Worm (Caenorhabditis elegans) whole organism, L3 larva: ENCODE results near the gene sra-33.

Experiments used
- R02D3.7 ChIP-seq: fragments of 150-350 bp; optimal IDR thresholded peaks from 2 replicates; lab custom pipeline; 2014; ENCODE audit warnings: missing biosample characterization, missing genetic modification characterization
- aly-2 ChIP-seq: fragments of 150-350 bp; optimal IDR thresholded peaks from 2 replicates; lab custom pipeline; 2014; ENCODE audit warnings: missing biosample characterization, missing genetic modification characterization
- ceh-28 ChIP-seq: fragments of 150-350 bp; optimal IDR thresholded peaks from 2 replicates; lab custom pipeline; 2014; ENCODE audit warnings: missing biosample characterization, missing genetic modification reagents, missing genetic modification characterization
- ceh-82 ChIP-seq: fragments of 150-350 bp; optimal IDR thresholded peaks from 2 replicates; lab custom pipeline; 2014; ENCODE audit warnings: missing biosample characterization, missing genetic modification characterization
- daf-12 ChIP-seq: fragments of 150-350 bp; optimal IDR thresholded peaks from 2 replicates; lab custom pipeline; 2014; ENCODE audit warnings: missing biosample characterization, missing genetic modification reagents, missing genetic modification characterization
- egl-27 ChIP-seq: sonication (generic microtip); optimal IDR thresholded peaks from 4 replicates; lab custom pipeline; 2017; ENCODE audit warnings: missing biosample characterization, missing genetic modification reagents, missing genetic modification characterization
- elt-1 ChIP-seq: fragments of 150-350 bp; optimal IDR thresholded peaks from 2 replicates; lab custom pipeline; 2014; ENCODE audit warnings: missing biosample characterization, missing genetic modification characterization
- elt-2 ChIP-seq: sonication (generic microtip); optimal IDR thresholded peaks from 2 replicates; lab custom pipeline; 2016; ENCODE audit warnings: missing genetic modification reagents, mild to moderate bottlenecking, missing genetic modification characterization, missing compliant biosample characterization
- elt-3 ChIP-seq, 3 experiments: fragments of 150-350 bp in 1 of 3; sonication (generic microtip) in 2 of 3; optimal IDR thresholded peaks; 2 replicates in 2 of 3; 4 replicates in 1 of 3; lab custom pipeline; 2014 to 2017; ENCODE audit warnings: missing biosample characterization in 3 of 3, missing genetic modification characterization in 3 of 3
- eor-1 ChIP-seq, 2 experiments: fragments of 150-350 bp; optimal IDR thresholded peaks; 2 replicates each; lab custom pipeline; 2014 to 2018; ENCODE audit warnings: missing biosample characterization in 2 of 2, missing genetic modification characterization in 2 of 2
- fos-1 ChIP-seq: fragments of 150-350 bp; optimal IDR thresholded peaks from 2 replicates; lab custom pipeline; 2014; ENCODE audit warnings: missing biosample characterization, missing genetic modification characterization
- hmg-11 ChIP-seq: sonication (generic microtip); optimal IDR thresholded peaks from 2 replicates; lab custom pipeline; 2016; ENCODE audit warnings: missing genetic modification characterization, missing compliant biosample characterization
- jun-1 ChIP-seq: fragments of 150-350 bp; optimal IDR thresholded peaks from 2 replicates; lab custom pipeline; 2014; ENCODE audit warnings: missing biosample characterization, missing genetic modification reagents, missing genetic modification characterization
- lin-39 ChIP-seq: fragments of 150-350 bp; optimal IDR thresholded peaks from 2 replicates; lab custom pipeline; 2018; ENCODE audit warnings: missing biosample characterization, missing genetic modification reagents, missing genetic modification characterization
- lsy-12 ChIP-seq: sonication (generic microtip); optimal IDR thresholded peaks from 2 replicates; lab custom pipeline; 2016; ENCODE audit warnings: mild to moderate bottlenecking, missing genetic modification characterization, missing compliant biosample characterization
- mdl-1 ChIP-seq: fragments of 150-350 bp; optimal IDR thresholded peaks from 2 replicates; lab custom pipeline; 2014; ENCODE audit warnings: missing biosample characterization, missing genetic modification characterization
- mml-1 ChIP-seq: fragments of 150-350 bp; sonication (generic microtip); optimal IDR thresholded peaks from 3 replicates; lab custom pipeline; 2014; ENCODE audit warnings: missing biosample characterization, missing genetic modification characterization
- nfya-1 ChIP-seq: sonication (generic microtip); optimal IDR thresholded peaks from 2 replicates; lab custom pipeline; 2017; ENCODE audit warnings: missing genetic modification characterization, mild to moderate bottlenecking, missing compliant biosample characterization, antibody characterized with exemption, moderate library complexity; ENCODE audit not compliant: insufficient read depth
- nhr-11 ChIP-seq: fragments of 150-350 bp; optimal IDR thresholded peaks from 2 replicates; lab custom pipeline; 2014; ENCODE audit warnings: missing biosample characterization, missing genetic modification characterization
- nhr-12 ChIP-seq: fragments of 150-350 bp; optimal IDR thresholded peaks from 2 replicates; lab custom pipeline; 2014; ENCODE audit warnings: missing biosample characterization, missing genetic modification characterization
- nhr-23 ChIP-seq: fragments of 150-350 bp; optimal IDR thresholded peaks from 2 replicates; lab custom pipeline; 2014; ENCODE audit warnings: missing biosample characterization, missing genetic modification reagents, missing genetic modification characterization
- nhr-237 ChIP-seq: fragments of 150-350 bp; optimal IDR thresholded peaks from 2 replicates; lab custom pipeline; 2014; ENCODE audit warnings: missing biosample characterization, missing genetic modification characterization
- nhr-25 ChIP-seq: sonication (generic microtip); optimal IDR thresholded peaks from 2 replicates; lab custom pipeline; 2017; ENCODE audit warnings: missing biosample characterization, missing genetic modification characterization
- nhr-28 ChIP-seq: fragments of 150-350 bp; optimal IDR thresholded peaks from 2 replicates; lab custom pipeline; 2014; ENCODE audit warnings: missing biosample characterization, missing genetic modification characterization
- nhr-43 ChIP-seq: sonication (generic microtip); optimal IDR thresholded peaks from 2 replicates; lab custom pipeline; 2016; ENCODE audit warnings: mild to moderate bottlenecking, missing genetic modification characterization, missing compliant biosample characterization; ENCODE audit not compliant: poor library complexity, severe bottlenecking
- nhr-77 ChIP-seq: fragments of 150-350 bp; optimal IDR thresholded peaks from 2 replicates; lab custom pipeline; 2014; ENCODE audit warnings: missing biosample characterization, missing genetic modification characterization
- pqm-1 ChIP-seq: fragments of 150-350 bp; optimal IDR thresholded peaks from 2 replicates; lab custom pipeline; 2017; ENCODE audit warnings: missing biosample characterization, missing genetic modification characterization, inconsistent platforms
- sea-2 ChIP-seq: fragments of 150-350 bp; sonication (generic microtip); optimal IDR thresholded peaks from 4 replicates; lab custom pipeline; 2014; ENCODE audit warnings: missing biosample characterization, missing genetic modification reagents, missing genetic modification characterization
- snpc-4 ChIP-seq: fragments of 150-350 bp; optimal IDR thresholded peaks from 2 replicates; lab custom pipeline; 2014; ENCODE audit warnings: missing biosample characterization, missing genetic modification characterization
- ztf-11 ChIP-seq: fragments of 150-350 bp; optimal IDR thresholded peaks from 2 replicates; lab custom pipeline; 2014; ENCODE audit warnings: missing biosample characterization, missing genetic modification characterization
- ztf-4 ChIP-seq: fragments of 150-350 bp; optimal IDR thresholded peaks from 2 replicates; lab custom pipeline; 2014; ENCODE audit warnings: missing biosample characterization, missing genetic modification characterization

sra-33 gene

ce11 chrII:4571868-4572267, 34.8 kb upstream of the sra-33 start, which contains the start of gene vab-1:
TSS of gene vab-1 (plus strand) at chrII:4572000.
- TF ChIP-seq ceh-82: no peak
- TF ChIP-seq, all 47 proteins: peak for 0

- TF ChIP-seq egl-27 (no peak), mml-1 (tag; lab: Kevin White, UChicago) (no peak), nhr-11 (tag; lab: Kevin White, UChicago) (no peak), elt-2 (no peak), snpc-4 (tag; lab: Kevin White, UChicago) (no peak), lin-39 (peak; percentile 18), elt-3 (tag; optimal IDR thresholded peaks at IDR 0.05; lab: Kevin White, UChicago) (no peak), ceh-28 (no peak), nhr-25 (no peak), nfya-1 (peak; percentile 8), eor-1 (tag; optimal IDR thresholded peaks at IDR 0.05; lab: Kevin White, UChicago) (no peak), daf-12 (tag; lab: Kevin White, UChicago) (no peak), pqm-1 (tag; lab: Kevin White, UChicago) (no peak), hmg-11 (tag; lab: Kevin White, UChicago) (peak; percentile 60)
Measured at ce11 chrII:4571112-4571511, 34.1 kb upstream of the sra-33 start.

ce11 chrII:4566237-4566636, 29.2 kb upstream of the sra-33 start:
- TF ChIP-seq sea-2 (GFP tag; lab: Kevin White, UChicago): no peak
- TF ChIP-seq nhr-28: no peak
- no peak for TF ChIP-seq mdl-1
- TF ChIP-seq lin-39: no peak
- TF ChIP-seq ztf-4 (tag; lab: Kevin White, UChicago): no peak
- no peak for TF ChIP-seq elt-2
- no peak for TF ChIP-seq nhr-237
- no peak for TF ChIP-seq daf-12 (tag; lab: Kevin White, UChicago)
- no peak for TF ChIP-seq mml-1 (tag; lab: Kevin White, UChicago)
- TF ChIP-seq nhr-25: no peak
- TF ChIP-seq egl-27: no peak
- TF ChIP-seq ztf-11 (tag; lab: Kevin White, UChicago): no peak
- no peak for TF ChIP-seq jun-1 (tag; lab: Kevin White, UChicago)
- no peak for TF ChIP-seq nfya-1
- no peak for TF ChIP-seq fos-1 (tag; lab: Kevin White, UChicago)
- TF ChIP-seq lsy-12 (tag; lab: Kevin White, UChicago): no peak
- no peak for TF ChIP-seq R02D3.7 (tag; lab: Kevin White, UChicago)
- no peak for TF ChIP-seq nhr-12 (tag; lab: Kevin White, UChicago)

ce11 chrII:4565205-4565604, 28.2 kb upstream of the sra-33 start:
- TF ChIP-seq nhr-11 (tag; lab: Kevin White, UChicago): no peak
- no peak for TF ChIP-seq nhr-77 (tag; lab: Kevin White, UChicago)
- peak; percentile 58 for TF ChIP-seq elt-2
- TF ChIP-seq nfya-1: no peak
- TF ChIP-seq R02D3.7 (tag; lab: Kevin White, UChicago): no peak
- peak; percentile 24 for TF ChIP-seq lsy-12 (tag; lab: Kevin White, UChicago)

- TF ChIP-seq nhr-23 (tag; lab: Kevin White, UChicago) (peak; percentile 98), daf-12 (tag; lab: Kevin White, UChicago) (no peak), lsy-12 (tag; lab: Kevin White, UChicago) (peak; percentile 21), elt-3 (tag; optimal IDR thresholded peaks at IDR 0.05; lab: Kevin White, UChicago) (peak in 2 of 3 experiments; percentile 56 to 75)
Measured at ce11 chrII:4562503-4563000, 25.5 kb upstream of the sra-33 start, which contains the start of gene dao-2. TSS of gene dao-2 (plus strand) at chrII:4562950.

ce11 chrII:4560068-4560467, 23.0 kb upstream of the sra-33 start, which contains the start of gene M03A1.8:
TSS of gene M03A1.8 (plus strand) at chrII:4560336.
- TF ChIP-seq elt-1 (tag; lab: Kevin White, UChicago) (peak; percentile 1), nhr-43 (tag; lab: Kevin White, UChicago) (peak; percentile 1), nhr-23 (tag; lab: Kevin White, UChicago) (peak; percentile 34), egl-27 (no peak), aly-2 (tag; lab: Kevin White, UChicago) (no peak), lsy-12 (tag; lab: Kevin White, UChicago) (peak; percentile 40)
